Worm (Caenorhabditis elegans) whole organism, young adult: ENCODE measurements around the gene arrd-25.

Source experiments
- Y79H2A.3 ChIP-seq: fragments of 200-800 bp; sonication (Bioruptor generic); conservative IDR thresholded peaks from 2 replicates; pipeline ENCODE4 v1.3.6; 2022; ENCODE audit warnings: missing genetic modification reagents, missing genetic modification characterization, missing compliant biosample characterization
- egl-44 ChIP-seq: fragments of 200-800 bp; sonication (Bioruptor generic); IDR thresholded peaks from 2 replicates; pipeline ENCODE4 v1.3.6; 2022; ENCODE audit warnings: missing genetic modification reagents, missing genetic modification characterization, missing compliant biosample characterization
- ekl-4 ChIP-seq: fragments of 200-800 bp; sonication (Bioruptor generic); IDR thresholded peaks from 2 replicates; pipeline ENCODE4 v1.3.6; 2022; ENCODE audit warnings: missing genetic modification reagents, missing genetic modification characterization, missing compliant biosample characterization
- let-526 ChIP-seq: fragments of 200-800 bp; sonication (Bioruptor generic); IDR thresholded peaks from 2 replicates; pipeline ENCODE4 v1.3.6; 2022; ENCODE audit warnings: missing genetic modification reagents, missing genetic modification characterization, missing compliant biosample characterization
- lsy-27 ChIP-seq: sonication (generic microtip); optimal IDR thresholded peaks from 2 replicates; lab custom pipeline; 2017; ENCODE audit warnings: missing genetic modification characterization, mild to moderate bottlenecking, missing compliant biosample characterization, antibody characterized with exemption, missing genotype, borderline replicate concordance; ENCODE audit not compliant: insufficient read depth
- nfyb-1 ChIP-seq: fragments of 200-800 bp; sonication (Bioruptor generic); IDR thresholded peaks from 2 replicates; pipeline ENCODE4 v1.3.6; 2022; ENCODE audit warnings: missing genetic modification reagents, missing genetic modification characterization, missing compliant biosample characterization
- sdz-38 ChIP-seq: sonication (generic microtip); optimal IDR thresholded peaks from 2 replicates; lab custom pipeline; 2016; ENCODE audit warnings: missing genotype, missing genetic modification characterization, missing compliant biosample characterization
- snpc-4 ChIP-seq, 5 experiments: fragments of 150-350 bp in 1 of 5; sonication (generic microtip) in 4 of 5; optimal IDR thresholded peaks; 2 replicates each; lab custom pipeline; 2014 to 2018; ENCODE audit warnings: missing genetic modification characterization in 5 of 5, missing biosample characterization in 3 of 5, antibody characterized with exemption in 2 of 5, mild to moderate bottlenecking in 2 of 5, missing compliant biosample characterization in 2 of 5, missing genotype in 2 of 5, moderate library complexity in 2 of 5, missing genetic modification reagents in 1 of 5
- tbp1 ChIP-seq: fragments of 200-800 bp; sonication (Bioruptor generic); optimal IDR thresholded peaks from 2 replicates; lab custom pipeline; 2018; ENCODE audit warnings: mild to moderate bottlenecking, missing genetic modification characterization, missing compliant biosample characterization
- tbx-9 ChIP-seq: sonication (generic microtip); optimal IDR thresholded peaks from 2 replicates; lab custom pipeline; 2016; ENCODE audit warnings: borderline replicate concordance, missing genetic modification characterization, inconsistent platforms, missing compliant biosample characterization
- unc-62 ChIP-seq: fragments of 150-350 bp; optimal IDR thresholded peaks from 2 replicates; lab custom pipeline; 2014; ENCODE audit warnings: missing biosample characterization, missing genetic modification reagents, missing genetic modification characterization
- ztf-18 ChIP-seq: sonication (generic microtip); optimal IDR thresholded peaks from 2 replicates; lab custom pipeline; 2016; ENCODE audit warnings: missing genotype, mild to moderate bottlenecking, missing genetic modification characterization, missing compliant biosample characterization

ce11 chrX:14024400-14024953, 9.1 kb upstream of the arrd-25 start:
- no peak for TF ChIP-seq ekl-4
- no peak for TF ChIP-seq egl-44
- no peak for TF ChIP-seq let-526
- no peak for TF ChIP-seq tbp1 (GFP tag; lab: Kevin White, UChicago)
- TF ChIP-seq Y79H2A.3 (GFP tag; lab: Robert Waterston, UW), result no peak
- TF ChIP-seq tbx-9 (tag; lab: Kevin White, UChicago), result no peak
- TF ChIP-seq lsy-27 (tag; lab: Kevin White, UChicago), result no peak
- TF ChIP-seq nfyb-1 (GFP tag; lab: Robert Waterston, UW), result no peak
- TF ChIP-seq ztf-18 (tag; lab: Kevin White, UChicago), result no peak
- no peak for TF ChIP-seq unc-62
- TF ChIP-seq snpc-4 (GFP tag; optimal IDR thresholded peaks at IDR 0.05; lab: Kevin White, UChicago), result no peak
- no peak for TF ChIP-seq snpc-4 (tag; optimal IDR thresholded peaks at IDR 0.05; lab: Kevin White, UChicago)
- no peak for TF ChIP-seq sdz-38
